Fruit fly (Drosophila melanogaster) whole organism, adult: ENCODE results near the gene CG17597.

Source experiments
- CG7045 ChIP-seq: fragments of 200-800 bp; sonication (Bioruptor generic); optimal IDR thresholded peaks from 2 replicates; lab custom pipeline; 2017; ENCODE audit warnings: missing biosample characterization, mild to moderate bottlenecking, missing genetic modification characterization
- Clk ChIP-seq: fragments of 200-800 bp; sonication (Bioruptor generic); optimal IDR thresholded peaks from 2 replicates; lab custom pipeline; 2017; ENCODE audit warnings: missing biosample characterization, missing genetic modification characterization
- Hr96 ChIP-seq: fragments of 200-800 bp; sonication (Bioruptor generic); optimal IDR thresholded peaks from 2 replicates; lab custom pipeline; 2016; ENCODE audit warnings: missing biosample characterization, missing genetic modification characterization
- kay ChIP-seq: fragments of 200-800 bp; sonication (Bioruptor generic); peaks from one replicate; lab custom pipeline; 2016; ENCODE audit warnings: missing biosample characterization, missing genetic modification characterization, borderline replicate concordance
- tj ChIP-seq: fragments of 200-800 bp; sonication (Bioruptor generic); optimal IDR thresholded peaks from 3 replicates; lab custom pipeline; 2017; ENCODE audit warnings: missing biosample characterization, mild to moderate bottlenecking, missing genetic modification characterization, moderate library complexity

DNA sequence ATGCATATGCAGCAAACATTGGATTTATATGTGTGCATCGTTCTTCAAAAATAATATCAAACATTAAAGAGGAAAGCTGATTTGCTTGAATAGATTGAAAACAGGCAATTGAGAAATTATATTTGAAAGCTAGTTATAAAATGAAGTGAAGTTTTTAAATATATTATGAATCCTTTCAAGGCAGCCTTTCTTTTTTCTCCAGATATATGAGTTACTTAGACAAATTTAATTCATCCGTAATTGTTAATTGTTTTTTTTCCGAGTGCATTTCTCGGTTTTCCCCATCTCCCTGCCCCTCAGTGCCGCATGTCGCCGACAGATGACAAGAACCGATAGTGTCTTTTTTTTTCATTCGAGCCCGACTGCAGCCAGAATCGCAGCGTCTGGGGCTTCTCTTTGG lies 40.9 kb upstream of the CG17597 start:
- TF ChIP-seq CG7045 (GFP tag; lab: Kevin White, UChicago) (no peak), Clk (GFP tag; lab: Kevin White, UChicago) (no peak), tj (GFP tag; lab: Kevin White, UChicago) (no peak), kay (GFP tag; lab: Kevin White, UChicago) (no peak), Hr96 (GFP tag; lab: Kevin White, UChicago) (no peak)
